Worm (Caenorhabditis elegans) whole organism, mixed stage, embryonic: Measurements from ENCODE around the gene gbb-2.

Source experiments
- M03D4.4 ChIP-seq: sonication (generic microtip); optimal IDR thresholded peaks from 2 replicates; lab custom pipeline; 2017; ENCODE audit warnings: mild to moderate bottlenecking, missing genetic modification characterization, missing compliant biosample characterization
- bed-3 ChIP-seq: fragments of 200-800 bp; sonication (Bioruptor generic); optimal IDR thresholded peaks from 3 replicates; lab custom pipeline; 2018; ENCODE audit warnings: mild to moderate bottlenecking, missing genetic modification characterization, moderate library complexity, missing compliant biosample characterization
- blmp-1 ChIP-seq: fragments of 150-350 bp; optimal IDR thresholded peaks from 2 replicates; lab custom pipeline; 2014; ENCODE audit warnings: missing biosample characterization, missing genetic modification characterization
- ceh-39 ChIP-seq: fragments of 150-350 bp; optimal IDR thresholded peaks from 2 replicates; lab custom pipeline; 2014; ENCODE audit warnings: missing biosample characterization, missing genetic modification characterization
- ceh-83 ChIP-seq: fragments of 200-800 bp; sonication (Bioruptor generic); optimal IDR thresholded peaks from 2 replicates; lab custom pipeline; 2018; ENCODE audit warnings: mild to moderate bottlenecking, missing genetic modification characterization, missing compliant biosample characterization
- ces-1 ChIP-seq: fragments of 150-350 bp; optimal IDR thresholded peaks from 2 replicates; lab custom pipeline; 2014; ENCODE audit warnings: missing biosample characterization, missing genetic modification reagents, missing genetic modification characterization
- cnd-1 ChIP-seq: fragments of 200-800 bp; sonication (Bioruptor generic); optimal IDR thresholded peaks from 2 replicates; lab custom pipeline; 2018; ENCODE audit warnings: mild to moderate bottlenecking, missing genetic modification characterization, missing compliant biosample characterization
- drap-1 ChIP-seq: fragments of 200-800 bp; sonication (Bioruptor generic); optimal IDR thresholded peaks from 3 replicates; lab custom pipeline; 2018; ENCODE audit warnings: mild to moderate bottlenecking, missing genetic modification characterization, missing compliant biosample characterization
- elt-3 ChIP-seq: fragments of 150-350 bp; optimal IDR thresholded peaks from 2 replicates; lab custom pipeline; 2014; ENCODE audit warnings: missing biosample characterization, missing genetic modification characterization
- flh-1 ChIP-seq: fragments of 200-800 bp; sonication (Bioruptor generic); optimal IDR thresholded peaks from 2 replicates; lab custom pipeline; 2018; ENCODE audit warnings: mild to moderate bottlenecking, missing genetic modification characterization, moderate library complexity, missing compliant biosample characterization
- ham-2 ChIP-seq: fragments of 200-800 bp; sonication (Bioruptor generic); optimal IDR thresholded peaks from 2 replicates; lab custom pipeline; 2018; ENCODE audit warnings: mild to moderate bottlenecking, missing genetic modification characterization, missing compliant biosample characterization
- hlh-1 ChIP-seq: fragments of 150-350 bp; optimal IDR thresholded peaks from 2 replicates; lab custom pipeline; 2014; ENCODE audit warnings: missing biosample characterization, missing genetic modification reagents, missing genetic modification characterization
- lin-13 ChIP-seq: fragments of 150-350 bp; optimal IDR thresholded peaks from 2 replicates; lab custom pipeline; 2014; ENCODE audit warnings: missing biosample characterization, missing genetic modification characterization
- lin-32 ChIP-seq: fragments of 200-800 bp; sonication (Bioruptor generic); optimal IDR thresholded peaks from 2 replicates; lab custom pipeline; 2018; ENCODE audit warnings: mild to moderate bottlenecking, missing genetic modification characterization, missing compliant biosample characterization
- lsy-2 ChIP-seq: fragments of 150-350 bp; optimal IDR thresholded peaks from 2 replicates; lab custom pipeline; 2014; ENCODE audit warnings: missing biosample characterization, missing genetic modification characterization
- mab-5 ChIP-seq: fragments of 150-350 bp; optimal IDR thresholded peaks from 2 replicates; lab custom pipeline; 2014; ENCODE audit warnings: missing biosample characterization, missing genetic modification characterization
- mep-1 ChIP-seq: fragments of 150-350 bp; optimal IDR thresholded peaks from 2 replicates; lab custom pipeline; 2017; ENCODE audit warnings: missing biosample characterization, missing genetic modification reagents, missing genetic modification characterization, inconsistent platforms
- mls-2 ChIP-seq: sonication (generic microtip); optimal IDR thresholded peaks from 2 replicates; lab custom pipeline; 2016; ENCODE audit warnings: mild to moderate bottlenecking, missing genetic modification characterization, moderate library complexity, missing compliant biosample characterization
- nhr-12 ChIP-seq: fragments of 150-350 bp; optimal IDR thresholded peaks from 2 replicates; lab custom pipeline; 2014; ENCODE audit warnings: missing biosample characterization, missing genetic modification characterization
- nhr-2 ChIP-seq: fragments of 150-350 bp; optimal IDR thresholded peaks from 2 replicates; lab custom pipeline; 2014; ENCODE audit warnings: missing biosample characterization, missing genetic modification characterization
- nhr-237 ChIP-seq: fragments of 150-350 bp; optimal IDR thresholded peaks from 2 replicates; lab custom pipeline; 2014; ENCODE audit warnings: missing biosample characterization, missing genetic modification characterization
- nhr-28 ChIP-seq: fragments of 150-350 bp; optimal IDR thresholded peaks from 2 replicates; lab custom pipeline; 2014; ENCODE audit warnings: missing biosample characterization, missing genetic modification characterization
- nhr-76 ChIP-seq: sonication (generic microtip); optimal IDR thresholded peaks from 2 replicates; lab custom pipeline; 2017; ENCODE audit warnings: missing biosample characterization, missing genetic modification characterization
- pha-4 ChIP-seq: fragments of 150-350 bp; optimal IDR thresholded peaks from 2 replicates; lab custom pipeline; 2018; ENCODE audit warnings: missing biosample characterization, missing genetic modification reagents, missing genetic modification characterization
- sem-2 ChIP-seq: fragments of 200-800 bp; sonication (Bioruptor generic); optimal IDR thresholded peaks from 2 replicates; lab custom pipeline; 2018; ENCODE audit warnings: mild to moderate bottlenecking, missing genetic modification characterization, missing compliant biosample characterization
- snpc-4 ChIP-seq: fragments of 150-350 bp; optimal IDR thresholded peaks from 2 replicates; lab custom pipeline; 2014; ENCODE audit warnings: missing biosample characterization, missing genetic modification characterization
- sptf-1 ChIP-seq: sonication (generic microtip); optimal IDR thresholded peaks from 2 replicates; lab custom pipeline; 2017; ENCODE audit warnings: mild to moderate bottlenecking, missing genetic modification characterization, moderate library complexity, missing compliant biosample characterization
- unc-120 ChIP-seq: sonication (generic microtip); optimal IDR thresholded peaks from 2 replicates; lab custom pipeline; 2017; ENCODE audit warnings: missing genetic modification characterization, missing compliant biosample characterization; ENCODE audit not compliant: poor library complexity, severe bottlenecking
- unc-39 ChIP-seq: fragments of 150-350 bp; optimal IDR thresholded peaks from 2 replicates; lab custom pipeline; 2014; ENCODE audit warnings: missing biosample characterization, missing genetic modification characterization
- unc-62 ChIP-seq: fragments of 150-350 bp; optimal IDR thresholded peaks from 2 replicates; lab custom pipeline; 2014; ENCODE audit warnings: missing biosample characterization, missing genetic modification reagents, missing genetic modification characterization
- zip-8 ChIP-seq: fragments of 150-350 bp; optimal IDR thresholded peaks from 2 replicates; lab custom pipeline; 2014; ENCODE audit warnings: missing biosample characterization, missing genetic modification characterization

Gene gbb-2

DNA sequence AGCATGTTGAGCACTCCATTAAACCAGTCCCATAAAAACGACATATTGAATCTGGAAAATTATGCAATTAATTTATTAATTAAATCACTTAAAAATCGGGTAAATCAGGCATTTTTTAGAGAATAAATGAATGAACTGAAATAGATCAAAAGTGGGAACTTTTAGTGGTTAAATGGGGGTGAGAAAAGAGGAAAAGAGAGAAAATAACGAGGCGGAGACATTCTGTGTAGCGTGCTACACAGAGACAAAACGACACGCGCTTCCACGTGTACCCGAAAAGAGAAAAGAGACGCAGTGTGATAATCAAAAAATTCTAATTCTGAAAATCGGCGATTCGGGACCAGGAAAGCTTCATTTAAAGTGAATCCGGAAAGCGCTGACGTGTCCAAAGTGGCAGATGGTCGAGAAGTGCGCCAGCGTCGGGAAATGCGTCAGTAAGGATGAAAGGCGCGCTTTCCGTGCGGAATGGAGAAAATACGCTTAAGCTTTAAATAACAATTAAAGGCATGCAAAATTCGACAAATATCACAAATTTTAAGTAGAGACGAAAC lies 6.8 kb upstream of the gbb-2 start, which contains the start of gene sar-1:
Gene sar-1 (minus strand): TSS at position 51 of the 551 bp plus-strand sequence.
- TF ChIP-seq lsy-2: peak; percentile 14
- no peak for TF ChIP-seq nhr-2 (tag; lab: Kevin White, UChicago)
- TF ChIP-seq unc-120 (tag; lab: Kevin White, UChicago): peak; percentile 47
- no peak for TF ChIP-seq flh-1
- TF ChIP-seq lin-13 (tag; lab: Kevin White, UChicago): peak; percentile 63
- no peak for TF ChIP-seq nhr-12 (tag; lab: Kevin White, UChicago)
- TF ChIP-seq mep-1 (tag; lab: Kevin White, UChicago): peak; percentile 84
- peak; percentile 32 for TF ChIP-seq unc-62 (GFP tag; lab: Kevin White, UChicago)
- peak; percentile 69 for TF ChIP-seq pha-4 (tag; lab: Kevin White, UChicago)
- peak; percentile 27 for TF ChIP-seq drap-1 (GFP tag; lab: Kevin White, UChicago)

DNA sequence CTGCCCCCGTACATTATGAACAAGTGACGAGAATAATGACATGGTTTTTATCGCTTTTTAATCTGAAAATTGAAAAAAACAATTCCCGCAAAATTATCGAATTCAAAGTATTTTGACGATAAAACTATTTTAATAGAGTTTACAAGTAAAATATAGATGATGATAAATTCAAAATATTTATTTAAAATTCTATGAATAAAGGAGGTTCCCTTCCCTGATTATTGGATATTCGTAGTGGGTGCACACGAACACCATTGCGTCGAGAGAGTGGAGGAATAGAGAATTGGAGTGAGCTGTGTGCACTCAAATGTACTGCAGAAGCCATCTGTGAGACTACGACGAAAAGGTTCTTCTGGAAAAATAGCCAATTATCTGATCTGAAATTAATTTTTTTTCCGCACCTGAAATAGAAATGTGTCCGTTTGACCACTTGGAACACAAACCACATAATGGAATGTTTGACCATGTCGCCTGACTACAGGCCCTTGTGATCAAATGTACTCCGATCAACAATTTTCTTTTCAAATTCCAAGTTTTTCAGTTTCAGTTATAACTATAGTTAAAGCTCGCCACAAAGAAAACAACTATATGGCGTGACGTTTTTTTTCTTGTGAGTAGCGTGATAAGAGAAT lies 4.8 kb upstream of the gbb-2 start, which contains the start of the genes rfth-1 and ZK180.8:
Gene rfth-1 (minus strand): TSS at position 51 of the 632 bp plus-strand sequence.
Gene ZK180.8 (minus strand): TSS at position 466 of the 632 bp plus-strand sequence.
- TF ChIP-seq nhr-76 (tag; lab: Kevin White, UChicago) (no peak), mep-1 (tag; lab: Kevin White, UChicago) (no peak), elt-3 (no peak), cnd-1 (tag; lab: Kevin White, UChicago) (no peak), lin-13 (tag; lab: Kevin White, UChicago) (no peak), nhr-28 (tag; lab: Kevin White, UChicago) (no peak), unc-120 (tag; lab: Kevin White, UChicago) (no peak), lsy-2 (no peak), mab-5 (tag; lab: Kevin White, UChicago) (no peak), ceh-83 (GFP tag; lab: Kevin White, UChicago) (no peak), blmp-1 (no peak), flh-1 (no peak), lin-32 (GFP tag; lab: Kevin White, UChicago) (no peak), bed-3 (GFP tag; lab: Kevin White, UChicago) (no peak), ceh-39 (tag; lab: Kevin White, UChicago) (no peak), nhr-237 (tag; lab: Kevin White, UChicago) (no peak), mls-2 (tag; lab: Kevin White, UChicago) (no peak), hlh-1 (no peak)

DNA sequence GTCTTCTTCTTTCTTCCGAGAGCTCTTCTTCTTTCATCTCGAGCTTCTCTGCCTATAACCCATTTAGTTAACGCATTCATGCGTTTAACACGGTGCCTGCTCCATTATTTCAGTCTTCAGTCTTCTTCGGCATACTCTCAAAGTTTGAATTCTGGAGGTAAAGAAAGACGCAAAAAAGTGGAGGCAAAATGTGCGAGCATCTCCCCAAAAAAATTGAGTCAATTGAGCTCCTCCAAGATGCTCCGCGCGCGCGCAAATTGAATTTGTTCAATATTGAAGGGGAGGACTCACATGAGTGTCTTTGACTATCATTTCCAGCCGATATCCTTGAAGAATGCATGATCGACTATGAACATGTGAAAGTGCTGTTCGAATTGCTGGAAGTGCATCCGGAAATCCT lies 1.5 kb downstream of the gbb-2 start:
- TF ChIP-seq hlh-1: no peak
- TF ChIP-seq ces-1 (GFP tag; lab: Kevin White, UChicago): peak; percentile 87

DNA sequence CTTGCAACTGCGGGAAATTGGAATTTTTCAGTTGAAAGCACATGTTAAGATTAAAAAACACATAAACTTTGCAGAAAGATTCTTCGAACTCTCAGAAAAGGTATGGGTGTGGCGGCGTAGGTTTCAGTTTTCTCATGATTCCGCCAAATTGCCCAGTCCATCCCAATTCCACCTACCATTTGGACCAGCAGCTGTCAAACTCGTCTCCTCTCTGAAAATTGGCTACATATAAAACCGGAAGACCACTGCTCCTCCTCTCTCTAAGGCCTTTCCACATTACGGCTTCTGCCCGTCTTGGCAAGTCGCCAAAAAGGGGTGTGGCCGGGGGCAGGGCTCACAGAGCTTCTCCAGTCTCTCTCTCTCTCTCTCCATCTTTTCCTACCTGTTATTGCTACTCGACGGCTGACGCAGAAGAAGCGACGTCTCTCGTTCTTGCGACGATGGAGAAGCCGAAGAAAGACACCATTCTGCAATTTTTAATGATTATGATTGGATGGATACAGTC lies 16.3 kb downstream of the gbb-2 start, which contains the start of gene ZK180.7:
Gene ZK180.7 (plus strand): TSS at position 395 of the 505 bp plus-strand sequence.
- no peak for TF ChIP-seq mls-2 (tag; lab: Kevin White, UChicago)
- TF ChIP-seq mep-1 (tag; lab: Kevin White, UChicago): no peak
- TF ChIP-seq sptf-1: no peak
- TF ChIP-seq mab-5 (tag; lab: Kevin White, UChicago): no peak
- TF ChIP-seq unc-39: no peak
- no peak for TF ChIP-seq hlh-1
- no peak for TF ChIP-seq unc-120 (tag; lab: Kevin White, UChicago)
- no peak for TF ChIP-seq bed-3 (GFP tag; lab: Kevin White, UChicago)
- TF ChIP-seq lsy-2: no peak
- no peak for TF ChIP-seq pha-4 (tag; lab: Kevin White, UChicago)
- TF ChIP-seq elt-3: no peak
- TF ChIP-seq lin-32 (GFP tag; lab: Kevin White, UChicago): no peak
- no peak for TF ChIP-seq blmp-1
- no peak for TF ChIP-seq nhr-28 (tag; lab: Kevin White, UChicago)
- TF ChIP-seq snpc-4 (tag; lab: Kevin White, UChicago): no peak
- TF ChIP-seq M03D4.4 (tag; lab: Kevin White, UChicago): no peak
- TF ChIP-seq unc-62 (GFP tag; lab: Kevin White, UChicago): no peak
- no peak for TF ChIP-seq sem-2 (GFP tag; lab: Kevin White, UChicago)
- no peak for TF ChIP-seq zip-8 (tag; lab: Kevin White, UChicago)
- no peak for TF ChIP-seq ham-2 (GFP tag; lab: Kevin White, UChicago)
- TF ChIP-seq, all 35 proteins: peak for 0
